Worm (Caenorhabditis elegans) whole organism, mixed stage, embryonic: Measurements from ENCODE around the gene tag-343.

Experiments
- bed-3 ChIP-seq: fragments of 200-800 bp; sonication (Bioruptor generic); optimal IDR thresholded peaks from 3 replicates; lab custom pipeline; 2018; ENCODE audit warnings: mild to moderate bottlenecking, missing genetic modification characterization, moderate library complexity, missing compliant biosample characterization
- blmp-1 ChIP-seq: fragments of 150-350 bp; optimal IDR thresholded peaks from 2 replicates; lab custom pipeline; 2014; ENCODE audit warnings: missing biosample characterization, missing genetic modification characterization
- ceh-43 ChIP-seq: fragments of 200-800 bp; sonication (Bioruptor generic); optimal IDR thresholded peaks from 2 replicates; lab custom pipeline; 2018; ENCODE audit warnings: mild to moderate bottlenecking, missing genetic modification characterization, moderate library complexity, missing compliant biosample characterization
- elt-3 ChIP-seq: fragments of 150-350 bp; optimal IDR thresholded peaks from 2 replicates; lab custom pipeline; 2014; ENCODE audit warnings: missing biosample characterization, missing genetic modification characterization
- mab-5 ChIP-seq: fragments of 150-350 bp; optimal IDR thresholded peaks from 2 replicates; lab custom pipeline; 2014; ENCODE audit warnings: missing biosample characterization, missing genetic modification characterization
- nhr-28 ChIP-seq: fragments of 150-350 bp; optimal IDR thresholded peaks from 2 replicates; lab custom pipeline; 2014; ENCODE audit warnings: missing biosample characterization, missing genetic modification characterization
- nhr-76 ChIP-seq: sonication (generic microtip); optimal IDR thresholded peaks from 2 replicates; lab custom pipeline; 2017; ENCODE audit warnings: missing biosample characterization, missing genetic modification characterization
- pha-4 ChIP-seq: fragments of 150-350 bp; optimal IDR thresholded peaks from 2 replicates; lab custom pipeline; 2018; ENCODE audit warnings: missing biosample characterization, missing genetic modification reagents, missing genetic modification characterization
- sem-2 ChIP-seq: fragments of 200-800 bp; sonication (Bioruptor generic); optimal IDR thresholded peaks from 2 replicates; lab custom pipeline; 2018; ENCODE audit warnings: mild to moderate bottlenecking, missing genetic modification characterization, missing compliant biosample characterization
- unc-62 ChIP-seq: fragments of 150-350 bp; optimal IDR thresholded peaks from 2 replicates; lab custom pipeline; 2014; ENCODE audit warnings: missing biosample characterization, missing genetic modification reagents, missing genetic modification characterization
- ztf-11 ChIP-seq: fragments of 150-350 bp; optimal IDR thresholded peaks from 2 replicates; lab custom pipeline; 2014; ENCODE audit warnings: missing biosample characterization, missing genetic modification characterization

- TF ChIP-seq blmp-1 (tag; lab: Kevin White, UChicago) (no peak), ceh-43 (GFP tag; lab: Kevin White, UChicago) (no peak), ztf-11 (tag; lab: Kevin White, UChicago) (no peak), unc-62 (GFP tag; lab: Kevin White, UChicago) (no peak), nhr-28 (tag; lab: Kevin White, UChicago) (no peak), elt-3 (tag; lab: Kevin White, UChicago) (no peak), mab-5 (tag; lab: Kevin White, UChicago) (no peak), sem-2 (GFP tag; lab: Kevin White, UChicago) (no peak), pha-4 (no peak), bed-3 (GFP tag; lab: Kevin White, UChicago) (no peak), nhr-76 (tag; lab: Kevin White, UChicago) (no peak)
Observed at ce11 chrX:16678097-16678496, 3.6 kb upstream of the tag-343 start.
